Worm (Caenorhabditis elegans) whole organism, L4 larva: ENCODE measurements around the gene C07A9.10.

Source experiments
- F37D6.2 ChIP-seq: sonication (generic microtip); optimal IDR thresholded peaks from 2 replicates; lab custom pipeline; 2016; ENCODE audit warnings: mild to moderate bottlenecking, missing genetic modification characterization, missing compliant biosample characterization
- R02D3.7 ChIP-seq: fragments of 150-350 bp; sonication (generic microtip); optimal IDR thresholded peaks from 3 replicates; lab custom pipeline; 2014; ENCODE audit warnings: missing biosample characterization, missing genetic modification characterization
- T26A8.4 ChIP-seq: fragments of 200-800 bp; sonication (Bioruptor generic); IDR thresholded peaks from 2 replicates; pipeline ENCODE4 v1.3.6; 2022; ENCODE audit warnings: missing genetic modification characterization, missing compliant biosample characterization
- Y105C5A.15 ChIP-seq: fragments of 200-800 bp; sonication (Bioruptor generic); IDR thresholded peaks from 2 replicates; pipeline ENCODE4 v1.3.6; 2022; ENCODE audit warnings: missing genetic modification characterization, missing compliant biosample characterization
- aha-1 ChIP-seq: fragments of 150-350 bp; peaks from one replicate; lab custom pipeline; 2014; ENCODE audit warnings: missing biosample characterization, missing genetic modification characterization
- ama-1 ChIP-seq: fragments of 150-350 bp; optimal IDR thresholded peaks from 2 replicates; lab custom pipeline; 2014; ENCODE audit warnings: inconsistent platforms, mixed read lengths
- arid-1 ChIP-seq: fragments of 200-800 bp; sonication (Bioruptor generic); conservative IDR thresholded peaks from 2 replicates; pipeline ENCODE4 v1.3.6; 2022; ENCODE audit warnings: missing genetic modification reagents, missing genetic modification characterization, missing compliant biosample characterization
- attf-4 ChIP-seq: sonication (generic microtip); optimal IDR thresholded peaks from 3 replicates; lab custom pipeline; 2017; ENCODE audit warnings: missing biosample characterization, missing genetic modification characterization
- ceh-44 ChIP-seq: fragments of 200-800 bp; sonication (Bioruptor generic); IDR thresholded peaks from 2 replicates; pipeline ENCODE4 v1.3.6; 2022; ENCODE audit warnings: missing genetic modification reagents, missing genetic modification characterization, missing compliant biosample characterization
- ceh-62 ChIP-seq: sonication (generic microtip); optimal IDR thresholded peaks from 2 replicates; lab custom pipeline; 2017; ENCODE audit warnings: missing biosample characterization, missing genetic modification characterization
- ces-1 ChIP-seq: fragments of 150-350 bp; sonication (generic microtip); optimal IDR thresholded peaks from 4 replicates; lab custom pipeline; 2014; ENCODE audit warnings: missing biosample characterization, missing genetic modification reagents, missing genetic modification characterization
- daf-16 ChIP-seq, 3 experiments: sonication (generic microtip); optimal IDR thresholded peaks; 2 replicates each; lab custom pipeline; 2016 to 2017; ENCODE audit warnings: missing genetic modification characterization in 3 of 3, missing genetic modification reagents in 3 of 3, mild to moderate bottlenecking in 2 of 3, missing compliant biosample characterization in 2 of 3, missing biosample characterization in 1 of 3, moderate library complexity in 1 of 3
- dmd-6 ChIP-seq: fragments of 200-800 bp; sonication (Bioruptor generic); IDR thresholded peaks from 2 replicates; pipeline ENCODE4 v1.3.6; 2022; ENCODE audit warnings: missing genetic modification reagents, missing genetic modification characterization, missing compliant biosample characterization
- dpl-1 ChIP-seq: fragments of 150-350 bp; optimal IDR thresholded peaks from 2 replicates; lab custom pipeline; 2014; ENCODE audit warnings: missing biosample characterization, missing genetic modification reagents, missing genetic modification characterization
- dve-1 ChIP-seq: sonication (generic microtip); optimal IDR thresholded peaks from 2 replicates; lab custom pipeline; 2017; ENCODE audit warnings: antibody characterized with exemption, mild to moderate bottlenecking, missing genetic modification characterization, missing compliant biosample characterization; ENCODE audit not compliant: insufficient read depth
- gei-8 ChIP-seq: fragments of 200-800 bp; sonication (Bioruptor generic); optimal IDR thresholded peaks from 2 replicates; lab custom pipeline; 2018; ENCODE audit warnings: mild to moderate bottlenecking, missing genetic modification characterization, missing compliant biosample characterization
- hif-1 ChIP-seq, 2 experiments: sonication (generic microtip); optimal IDR thresholded peaks; 2 replicates each; lab custom pipeline; 2016 to 2017; ENCODE audit warnings: missing compliant biosample characterization in 2 of 2, missing genetic modification characterization in 2 of 2, missing genetic modification reagents in 2 of 2, missing genotype in 2 of 2, mild to moderate bottlenecking in 1 of 2
- hlh-11 ChIP-seq: fragments of 200-800 bp; sonication (Bioruptor generic); optimal IDR thresholded peaks from 2 replicates; lab custom pipeline; 2018; ENCODE audit warnings: mild to moderate bottlenecking, missing genetic modification characterization, missing compliant biosample characterization
- hlh-30 ChIP-seq: sonication (generic microtip); optimal IDR thresholded peaks from 2 replicates; lab custom pipeline; 2017; ENCODE audit warnings: antibody characterized with exemption, mild to moderate bottlenecking, missing genetic modification characterization, missing compliant biosample characterization; ENCODE audit not compliant: insufficient read depth
- lin-13 ChIP-seq: fragments of 150-350 bp; optimal IDR thresholded peaks from 2 replicates; lab custom pipeline; 2014; ENCODE audit warnings: missing biosample characterization, missing genetic modification reagents, missing genetic modification characterization
- lir-3 ChIP-seq: sonication (generic microtip); optimal IDR thresholded peaks from 2 replicates; lab custom pipeline; 2016; ENCODE audit warnings: mild to moderate bottlenecking, missing genetic modification characterization, missing compliant biosample characterization
- mep-1 ChIP-seq: fragments of 150-350 bp; sonication (generic microtip); optimal IDR thresholded peaks from 3 replicates; lab custom pipeline; 2014; ENCODE audit warnings: missing biosample characterization, missing genetic modification characterization
- mes-2 ChIP-seq: sonication (generic microtip); optimal IDR thresholded peaks from 2 replicates; lab custom pipeline; 2016; ENCODE audit warnings: missing genotype, mild to moderate bottlenecking, missing genetic modification characterization, missing compliant biosample characterization; ENCODE audit not compliant: poor library complexity, severe bottlenecking
- mxl-3 ChIP-seq: fragments of 200-800 bp; sonication (Bioruptor generic); optimal IDR thresholded peaks from 2 replicates; lab custom pipeline; 2018; ENCODE audit warnings: mild to moderate bottlenecking, missing genetic modification characterization, missing compliant biosample characterization
- nhr-11 ChIP-seq: fragments of 150-350 bp; optimal IDR thresholded peaks from 2 replicates; lab custom pipeline; 2014; ENCODE audit warnings: missing biosample characterization, missing genetic modification characterization
- nhr-28 ChIP-seq: fragments of 150-350 bp; optimal IDR thresholded peaks from 2 replicates; lab custom pipeline; 2014; ENCODE audit warnings: missing biosample characterization, missing genetic modification characterization
- nhr-42 ChIP-seq: fragments of 200-800 bp; sonication (Bioruptor generic); IDR thresholded peaks from 2 replicates; pipeline ENCODE4 v1.3.6; 2022; ENCODE audit warnings: missing genetic modification characterization, missing compliant biosample characterization
- nhr-6 ChIP-seq: fragments of 150-350 bp; optimal IDR thresholded peaks from 2 replicates; lab custom pipeline; 2014; ENCODE audit warnings: missing biosample characterization, missing genetic modification characterization
- nhr-77 ChIP-seq: fragments of 150-350 bp; optimal IDR thresholded peaks from 2 replicates; lab custom pipeline; 2014; ENCODE audit warnings: missing biosample characterization, missing genetic modification characterization
- pha-4 ChIP-seq, 2 experiments: fragments of 150-350 bp in 1 of 2; fragments of 200-800 bp in 1 of 2; sonication (Bioruptor generic) in 1 of 2; IDR thresholded peaks in 1 of 2; optimal IDR thresholded peaks in 1 of 2; 2 replicates each; pipeline versions ENCODE4 v1.3.6 to Lab custom; 2014 to 2022; ENCODE audit warnings: missing genetic modification characterization in 2 of 2, missing genetic modification reagents in 2 of 2, missing biosample characterization in 1 of 2, missing compliant biosample characterization in 1 of 2
- php-3 ChIP-seq: fragments of 200-800 bp; sonication (Bioruptor generic); IDR thresholded peaks from 2 replicates; pipeline ENCODE4 v1.3.6; 2022; ENCODE audit warnings: missing genetic modification reagents, missing genetic modification characterization, missing compliant biosample characterization
- pqm-1 ChIP-seq: sonication (generic microtip); optimal IDR thresholded peaks from 2 replicates; lab custom pipeline; 2017; ENCODE audit warnings: missing biosample characterization, missing genetic modification characterization
- saeg-2 ChIP-seq: fragments of 200-800 bp; sonication (Bioruptor generic); IDR thresholded peaks from 2 replicates; pipeline ENCODE4 v1.3.6; 2022; ENCODE audit warnings: missing genetic modification reagents, missing genetic modification characterization, missing compliant biosample characterization
- skn-1 ChIP-seq: fragments of 150-350 bp; optimal IDR thresholded peaks from 2 replicates; lab custom pipeline; 2014; ENCODE audit warnings: missing biosample characterization, missing genetic modification characterization
- snpc-1.2 ChIP-seq: fragments of 200-800 bp; sonication (Bioruptor generic); IDR thresholded peaks from 2 replicates; pipeline ENCODE4 v1.3.6; 2022; ENCODE audit warnings: missing genetic modification reagents, missing genetic modification characterization, missing compliant biosample characterization
- snpc-4 ChIP-seq: fragments of 150-350 bp; optimal IDR thresholded peaks from 2 replicates; lab custom pipeline; 2014; ENCODE audit warnings: missing biosample characterization, missing genetic modification characterization
- spr-1 ChIP-seq: sonication (generic microtip); optimal IDR thresholded peaks from 2 replicates; lab custom pipeline; 2016; ENCODE audit warnings: mild to moderate bottlenecking, missing genetic modification characterization, missing compliant biosample characterization
- tag-97 ChIP-seq: fragments of 200-800 bp; sonication (Bioruptor generic); IDR thresholded peaks from 2 replicates; pipeline ENCODE4 v1.3.6; 2022; ENCODE audit warnings: missing genetic modification characterization, missing compliant biosample characterization
- unc-130 ChIP-seq: sonication (generic microtip); optimal IDR thresholded peaks from 2 replicates; lab custom pipeline; 2016; ENCODE audit warnings: missing genetic modification reagents, missing genetic modification characterization, missing compliant biosample characterization
- unc-62 ChIP-seq, 3 experiments: fragments of 150-350 bp in 1 of 3; sonication (generic microtip); optimal IDR thresholded peaks in 2 of 3; peaks in 1 of 3; 1 replicate in 1 of 3; 2 replicates in 2 of 3; lab custom pipeline; 2014 to 2017; ENCODE audit warnings: missing biosample characterization in 3 of 3, missing genetic modification characterization in 3 of 3, missing genetic modification reagents in 3 of 3, missing genotype in 1 of 3
- vab-7 ChIP-seq: fragments of 200-800 bp; sonication (Bioruptor generic); IDR thresholded peaks from 2 replicates; pipeline ENCODE4 v1.3.6; 2022; ENCODE audit warnings: missing genetic modification reagents, missing genetic modification characterization, missing compliant biosample characterization
- zfp-2 ChIP-seq: sonication (generic microtip); optimal IDR thresholded peaks from 2 replicates; lab custom pipeline; 2016; ENCODE audit warnings: mild to moderate bottlenecking, missing genetic modification characterization, missing compliant biosample characterization
- ztf-11 ChIP-seq: fragments of 150-350 bp; optimal IDR thresholded peaks from 2 replicates; lab custom pipeline; 2014; ENCODE audit warnings: missing biosample characterization, missing genetic modification characterization
- ztf-7 ChIP-seq: fragments of 150-350 bp; optimal IDR thresholded peaks from 2 replicates; lab custom pipeline; 2014; ENCODE audit warnings: missing biosample characterization, missing genetic modification characterization

The C07A9.10 gene

DNA sequence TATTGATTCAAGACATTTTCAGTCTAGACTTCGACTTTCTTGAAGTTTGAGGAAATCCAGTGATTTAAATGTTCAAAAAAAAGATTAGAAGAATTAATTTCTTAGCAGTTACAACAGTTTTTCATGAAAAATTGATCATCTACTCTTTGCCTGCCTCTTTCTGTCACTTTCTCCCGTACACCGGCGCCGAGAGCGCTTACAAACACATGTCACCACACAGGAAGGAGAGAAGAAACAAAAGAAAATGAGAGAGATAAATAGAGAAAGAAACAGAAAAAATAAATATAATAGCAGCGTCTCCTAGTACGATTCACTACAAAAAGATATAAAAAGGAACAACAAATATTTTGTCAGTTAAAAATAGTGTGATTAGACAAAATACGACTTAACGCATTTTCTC is 19.2 kb downstream of the C07A9.10 start (continued):
- TF ChIP-seq nhr-42 (no peak), ceh-62 (tag; lab: Kevin White, UChicago) (no peak), nhr-77 (tag; lab: Kevin White, UChicago) (no peak), Y105C5A.15 (GFP tag; lab: Robert Waterston, UW) (no peak), snpc-1.2 (GFP tag; lab: Robert Waterston, UW) (no peak), lin-13 (GFP tag; lab: Kevin White, UChicago) (no peak), R02D3.7 (tag; lab: Kevin White, UChicago) (no peak), hlh-30 (peak; percentile 27), dmd-6 (GFP tag; lab: Robert Waterston, UW) (peak; percentile 6; the same call in 1 of the 2 replicates), skn-1 (tag; lab: Kevin White, UChicago) (no peak), tag-97 (GFP tag; lab: Robert Waterston, UW) (no peak), ceh-44 (GFP tag; lab: Robert Waterston, UW) (no peak), php-3 (GFP tag; lab: Robert Waterston, UW) (no peak)

DNA sequence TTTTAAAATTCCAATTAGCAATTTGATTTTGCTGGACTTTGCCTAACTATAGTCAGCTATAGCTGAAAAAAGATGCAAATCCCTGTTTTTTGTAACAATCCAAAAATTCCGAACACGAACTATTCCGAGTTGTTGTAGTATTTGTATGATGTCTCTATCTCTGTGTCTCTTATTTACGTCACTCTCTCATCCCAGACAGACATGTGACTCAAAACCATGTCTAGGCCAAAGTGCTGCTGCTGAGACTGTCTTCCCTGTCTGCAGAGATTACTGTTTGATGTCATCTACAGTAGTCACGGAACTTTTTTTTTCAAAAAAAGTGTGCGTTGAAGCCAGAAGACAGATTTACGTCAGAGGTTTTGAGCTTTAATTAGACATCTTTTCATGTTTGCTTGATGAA is 19.6 kb downstream of the C07A9.10 start:
- TF ChIP-seq zfp-2 (tag; lab: Kevin White, UChicago) (no peak), nhr-42 (0 out of 2 replicates have a peak, but pooled peaks have one; percentile 47), daf-16 (GFP tag; optimal IDR thresholded peaks at IDR 0.05; lab: Kevin White, UChicago) (no peak), daf-16 (tag; optimal IDR thresholded peaks at IDR 0.05; lab: Kevin White, UChicago) (peak; percentile 59), hlh-30 (peak; percentile 81), nhr-6 (tag; lab: Kevin White, UChicago) (peak; percentile 55), mes-2 (tag; lab: Kevin White, UChicago) (peak; percentile 35), nhr-11 (tag; lab: Kevin White, UChicago) (no peak), dmd-6 (GFP tag; lab: Robert Waterston, UW) (peak; percentile 53), arid-1 (GFP tag; lab: Robert Waterston, UW) (0 out of 2 replicates have a peak, but pooled peaks have one; percentile 11), hlh-11 (tag; lab: Kevin White, UChicago) (peak; percentile 17), mxl-3 (GFP tag; lab: Kevin White, UChicago) (no peak), nhr-28 (tag; lab: Kevin White, UChicago) (no peak), dve-1 (tag; lab: Kevin White, UChicago) (peak; percentile 10)

DNA sequence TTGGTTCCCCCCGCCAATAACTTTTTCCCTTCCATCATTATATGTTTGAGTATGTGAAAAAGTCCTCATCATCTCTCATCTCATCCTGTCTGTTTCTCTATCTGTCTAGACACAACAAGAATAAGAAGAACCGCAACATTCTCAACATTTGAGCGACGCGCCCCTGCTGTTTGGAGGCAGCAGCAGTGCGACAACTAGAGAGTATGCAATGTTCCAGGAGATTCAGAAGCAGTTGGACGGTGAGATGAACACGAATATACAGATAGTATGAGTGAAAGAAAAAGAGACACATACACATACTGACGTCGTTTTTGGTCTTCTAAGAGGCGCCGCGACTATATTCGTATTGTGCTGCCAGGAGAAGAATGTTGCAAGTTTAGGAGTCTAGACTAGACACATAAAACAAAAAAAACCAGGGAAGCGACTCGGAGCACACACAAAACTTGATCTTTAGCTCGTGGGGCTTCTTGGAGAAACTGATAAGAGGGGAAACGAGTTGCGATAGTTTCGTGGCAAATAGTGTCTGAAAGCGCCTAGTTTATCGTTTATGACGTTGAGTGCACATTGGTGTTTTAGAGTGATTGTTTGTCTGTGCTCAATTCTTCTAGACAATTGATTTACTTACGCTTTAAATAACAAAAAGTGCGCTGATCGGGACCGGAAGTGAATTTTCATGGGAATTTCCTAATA is 20.2 kb downstream of the C07A9.10 start:
- TF ChIP-seq ceh-44 (GFP tag; lab: Robert Waterston, UW) (no peak), gei-8 (GFP tag; lab: Kevin White, UChicago) (peak; percentile 26), aha-1 (peak; percentile 94), ztf-11 (tag; lab: Kevin White, UChicago) (no peak), pha-4 (GFP tag; IDR thresholded peaks at IDR 0.05; lab: Robert Waterston, UW) (peak; percentile 55; the same call in 1 of the 2 replicates), pha-4 (tag; optimal IDR thresholded peaks at IDR 0.05; lab: Kevin White, UChicago) (no peak), saeg-2 (GFP tag; lab: Robert Waterston, UW) (no peak), ces-1 (no peak), mxl-3 (GFP tag; lab: Kevin White, UChicago) (peak; percentile 49), snpc-4 (tag; lab: Kevin White, UChicago) (no peak), dmd-6 (GFP tag; lab: Robert Waterston, UW) (peak; percentile 88), attf-4 (no peak), skn-1 (tag; lab: Kevin White, UChicago) (no peak), dpl-1 (GFP tag; lab: Kevin White, UChicago) (no peak), F37D6.2 (tag; lab: Kevin White, UChicago) (peak; percentile 31), hif-1 (tag; optimal IDR thresholded peaks at IDR 0.05; lab: Kevin White, UChicago) (peak in 1 of 2 experiments; percentile 23), unc-130 (GFP tag; lab: Kevin White, UChicago) (no peak), mep-1 (tag; lab: Kevin White, UChicago) (no peak), pqm-1 (peak; percentile 56), lir-3 (no peak), daf-16 (GFP tag; optimal IDR thresholded peaks at IDR 0.05; lab: Kevin White, UChicago) (no peak), daf-16 (tag; optimal IDR thresholded peaks at IDR 0.05; lab: Kevin White, UChicago) (peak; percentile 66), ama-1 (lab: Kevin White, UChicago) (no peak), spr-1 (tag; lab: Kevin White, UChicago) (no peak), unc-62 (GFP tag; optimal IDR thresholded peaks at IDR 0.05 in 1 of 2; lab: Kevin White, UChicago) (peak in 1 of 2 experiments; percentile 98), unc-62 (tag; optimal IDR thresholded peaks at IDR 0.05; lab: Kevin White, UChicago) (no peak), ztf-7 (no peak), vab-7 (GFP tag; lab: Robert Waterston, UW) (no peak), T26A8.4 (no peak), arid-1 (GFP tag; lab: Robert Waterston, UW) (0 out of 2 replicates have a peak, but pooled peaks have one; percentile 34)
